Fruit fly (Drosophila melanogaster): ENCODE data around the gene noc.

noc gene

DNA sequence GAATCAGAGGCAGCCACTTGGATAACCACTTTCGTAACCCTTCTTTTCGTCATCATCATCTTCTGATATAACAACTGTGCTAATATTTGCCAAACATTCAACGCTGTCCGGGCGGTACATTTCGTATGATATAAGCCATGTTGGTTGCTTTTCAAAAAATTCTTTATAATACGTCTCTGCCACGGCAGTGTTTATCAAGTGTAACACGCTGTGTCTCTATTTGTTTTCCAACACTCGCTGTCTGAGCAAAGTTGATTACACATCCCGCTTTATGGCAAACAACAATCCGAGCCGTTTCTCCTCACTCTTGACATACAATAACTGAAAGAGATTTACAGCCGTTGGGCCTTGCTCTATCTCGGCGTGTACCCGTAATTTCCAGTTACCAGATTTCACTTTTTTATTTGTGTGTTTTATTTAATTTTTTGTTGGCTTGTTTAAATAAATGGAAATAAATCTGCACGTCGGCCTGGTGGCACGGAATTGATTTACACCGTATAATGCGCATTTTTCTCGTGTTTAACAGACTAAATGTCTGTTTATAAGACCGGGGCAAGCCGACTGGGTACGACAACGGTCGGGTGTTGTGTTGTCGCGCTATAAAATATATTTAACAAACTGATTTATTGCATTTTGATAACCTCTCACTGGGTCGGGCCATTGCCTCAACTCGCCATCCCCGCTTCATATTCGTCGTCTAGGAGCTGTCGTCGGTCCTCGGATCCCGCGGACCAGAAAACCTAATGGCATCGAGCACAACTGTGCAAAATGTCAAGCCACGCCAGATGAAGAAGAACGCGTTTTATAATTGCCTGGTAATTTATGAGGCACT is 14.6 kb downstream of the noc start (continued):
- TF ChIP-seq CG17359 (tag; optimal IDR thresholded peaks at IDR 0.05): peak; percentile 87
- peak; percentile 68; the same call in 1 of the 2 replicates for TF ChIP-seq ham (GFP tag; IDR thresholded peaks at IDR 0.05)
- TF ChIP-seq nau (GFP tag; optimal IDR thresholded peaks at IDR 0.05): peak; percentile 94
- TF ChIP-seq sob (GFP tag; IDR thresholded peaks at IDR 0.05): peak; percentile 82
- TF ChIP-seq Max (GFP tag; optimal IDR thresholded peaks at IDR 0.05): peak; percentile 73
- peak; percentile 75 for TF ChIP-seq Nf-YB (GFP tag; optimal IDR thresholded peaks at IDR 0.05)
- TF ChIP-seq CG1832 (GFP tag; optimal IDR thresholded peaks at IDR 0.05): no peak
- TF ChIP-seq CG17612 (GFP tag; IDR thresholded peaks at IDR 0.05): peak; percentile 61; the same call in 1 of the 2 replicates
- TF ChIP-seq Hr39 (optimal IDR thresholded peaks at IDR 0.05): no peak
- TF ChIP-seq tna (GFP tag; IDR thresholded peaks at IDR 0.05; ENCODE audit: partially characterized antibody): no peak
- TF ChIP-seq CG33213 (GFP tag; optimal IDR thresholded peaks at IDR 0.05): peak; percentile 91
- peak; percentile 77 for TF ChIP-seq zen (tag; optimal IDR thresholded peaks at IDR 0.05)
- TF ChIP-seq CG1792 (GFP tag; optimal IDR thresholded peaks at IDR 0.05): peak; percentile 82
- peak; percentile 96 for TF ChIP-seq Hmr (GFP tag; optimal IDR thresholded peaks at IDR 0.05)
- peak; percentile 44; the same call in 1 of the 3 replicates for TF ChIP-seq CG11560 (tag; IDR thresholded peaks at IDR 0.05)
- TF ChIP-seq croc (GFP tag; conservative IDR thresholded peaks at IDR 0.05): no peak; the same call in 1 of the 3 replicates
- TF ChIP-seq CG4617 (GFP tag; optimal IDR thresholded peaks at IDR 0.05; ENCODE audit: borderline replicate concordance): peak; percentile 36
- TF ChIP-seq Camta (GFP tag; optimal IDR thresholded peaks at IDR 0.05): peak; percentile 95
- TF ChIP-seq trh (GFP tag; optimal IDR thresholded peaks at IDR 0.05): peak; percentile 91
- TF ChIP-seq chm (GFP tag; IDR thresholded peaks at IDR 0.05): peak; percentile 93
- TF ChIP-seq CG13894 (tag; optimal IDR thresholded peaks at IDR 0.05): peak; percentile 46
- TF ChIP-seq CG17568 (GFP tag; optimal IDR thresholded peaks at IDR 0.05): peak; percentile 92
- TF ChIP-seq CG4730 (GFP tag; IDR thresholded peaks at IDR 0.05): peak; percentile 43; the same call in 1 of the 2 replicates
- TF ChIP-seq Lim3 (GFP tag; IDR thresholded peaks at IDR 0.05): no peak
- no peak for TF ChIP-seq CG14860 (GFP tag; IDR thresholded peaks at IDR 0.05; ENCODE audit: partially characterized antibody)
- TF ChIP-seq MBD-R2 (GFP tag; IDR thresholded peaks at IDR 0.05): peak; percentile 46; the same call in 1 of the 2 replicates
- TF ChIP-seq lilli (GFP tag; optimal IDR thresholded peaks at IDR 0.05): peak; percentile 46
- TF ChIP-seq br (optimal IDR thresholded peaks at IDR 0.05): no peak
- peak; percentile 45 for TF ChIP-seq Ets97D (GFP tag; optimal IDR thresholded peaks at IDR 0.05)
- peak; percentile 87 for TF ChIP-seq CG12942 (GFP tag; optimal IDR thresholded peaks at IDR 0.05)
- TF ChIP-seq CG31224 (GFP tag; IDR thresholded peaks at IDR 0.05): peak; percentile 57
- no peak for TF ChIP-seq CG42726 (GFP tag; IDR thresholded peaks at IDR 0.05; ENCODE audit: partially characterized antibody)
- TF ChIP-seq bowl (GFP tag; IDR thresholded peaks at IDR 0.05): peak; percentile 63; the same call in 1 of the 2 replicates
- peak; percentile 90 for TF ChIP-seq CG12659 (GFP tag; optimal IDR thresholded peaks at IDR 0.05)
- TF ChIP-seq CG3065 (GFP tag; optimal IDR thresholded peaks at IDR 0.05): peak; percentile 76
- TF ChIP-seq sim (GFP tag; IDR thresholded peaks at IDR 0.05): peak; percentile 72
- peak; percentile 84 for TF ChIP-seq p53 (GFP tag; optimal IDR thresholded peaks at IDR 0.05)
- TF ChIP-seq amos (GFP tag; IDR thresholded peaks at IDR 0.05; ENCODE audit: partially characterized antibody): no peak
- peak; percentile 86 for TF ChIP-seq vvl (GFP tag; IDR thresholded peaks at IDR 0.05)
- peak; percentile 51 for TF ChIP-seq slp2 (GFP tag; optimal IDR thresholded peaks at IDR 0.05)
- TF ChIP-seq CG11456 (GFP tag; IDR thresholded peaks at IDR 0.05): peak; percentile 71
- peak; percentile 71 for TF ChIP-seq CG8281 (tag; optimal IDR thresholded peaks at IDR 0.05)
- peak; percentile 49 for TF ChIP-seq Sry-β (GFP tag; optimal IDR thresholded peaks at IDR 0.05)
- TF ChIP-seq dysf (GFP tag; IDR thresholded peaks at IDR 0.05): peak; percentile 81
- TF ChIP-seq grn (GFP tag; optimal IDR thresholded peaks at IDR 0.05): peak; percentile 82
- TF ChIP-seq BEAF-32 (GFP tag; optimal IDR thresholded peaks at IDR 0.05): no peak
- no peak for TF ChIP-seq ato (GFP tag; IDR thresholded peaks at IDR 0.05; ENCODE audit: partially characterized antibody)
- TF ChIP-seq MESR4 (GFP tag; optimal IDR thresholded peaks at IDR 0.05): peak; percentile 38
- no peak for TF ChIP-seq hbn (GFP tag; IDR thresholded peaks at IDR 0.05; ENCODE audit: partially characterized antibody)

Data from whole organism, embryonic.